Worm (Caenorhabditis elegans): ENCODE results near the gene B0563.7.

The B0563.7 gene

DNA sequence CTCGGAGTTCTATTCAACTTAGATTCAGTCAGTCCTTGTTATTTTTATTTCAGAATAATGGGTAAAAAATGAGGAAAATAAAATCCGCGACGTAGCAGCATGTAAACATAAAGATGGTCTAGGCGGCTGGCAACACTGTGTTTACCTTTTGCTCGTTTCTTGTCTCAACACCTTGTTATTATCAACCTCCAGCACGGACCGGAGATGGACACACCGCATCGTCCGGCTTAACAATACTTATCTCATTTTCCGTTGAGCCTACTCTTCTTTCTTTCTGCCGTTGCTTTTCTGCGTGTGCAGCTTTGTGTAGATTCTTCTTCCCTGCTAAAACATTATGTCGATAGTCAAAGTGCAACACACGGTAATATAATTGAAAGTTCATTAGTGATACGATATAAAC, 51.1 kb downstream of the B0563.7 start:
- no peak for TF ChIP-seq fkh-10 (GFP tag; optimal IDR thresholded peaks at IDR 0.05)
- no peak for TF ChIP-seq lir-3 (tag; optimal IDR thresholded peaks at IDR 0.05; ENCODE audit: poor library complexity)
- TF ChIP-seq ceh-82 (tag; optimal IDR thresholded peaks at IDR 0.05) = no peak
- TF ChIP-seq efl-1 (optimal IDR thresholded peaks at IDR 0.05) = no peak
- no peak for TF ChIP-seq efl-1 (GFP tag; optimal IDR thresholded peaks at IDR 0.05 in 1 of 2)

Data from whole organism, L1 larva.